Worm (Caenorhabditis elegans) whole organism, mixed stage, embryonic: ENCODE results near the gene fbxa-184.

ENCODE experiments used
- pha-4 ChIP-seq: fragments of 150-350 bp; optimal IDR thresholded peaks from 2 replicates; lab custom pipeline; 2018; ENCODE audit warnings: missing biosample characterization, missing genetic modification reagents, missing genetic modification characterization
- unc-62 ChIP-seq: fragments of 150-350 bp; optimal IDR thresholded peaks from 2 replicates; lab custom pipeline; 2014; ENCODE audit warnings: missing biosample characterization, missing genetic modification reagents, missing genetic modification characterization

DNA sequence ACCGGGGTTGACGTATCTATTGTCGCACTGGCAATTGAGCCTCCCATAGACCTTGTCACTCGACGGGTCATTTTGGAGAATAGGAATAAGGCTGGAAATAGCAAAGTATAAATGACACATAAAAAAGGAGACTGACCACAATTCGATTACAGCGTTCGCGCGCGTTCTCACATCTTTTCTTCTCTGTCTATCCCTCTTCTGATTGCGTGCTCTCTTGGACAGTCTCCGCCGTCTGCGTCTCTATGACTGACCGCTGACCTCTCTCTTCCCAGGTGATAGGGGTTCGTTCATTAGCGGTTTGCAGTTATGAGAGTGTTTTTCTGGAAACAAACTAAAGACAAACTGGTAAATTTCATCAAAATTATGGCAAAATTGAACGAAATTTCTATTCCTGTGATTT is 26.3 kb downstream of the fbxa-184 start, which contains the start of gene ceh-83:
- TF ChIP-seq pha-4 (tag; lab: Kevin White, UChicago), result no peak
- no peak for TF ChIP-seq unc-62 (GFP tag; lab: Kevin White, UChicago)
